Worm (Caenorhabditis elegans) whole organism, early embryonic: ENCODE measurements around the gene hst-3.1.

Experiments
- B0310.2 ChIP-seq: sonication (generic microtip); optimal IDR thresholded peaks from 2 replicates; lab custom pipeline; 2016; ENCODE audit warnings: mild to moderate bottlenecking, missing genetic modification characterization, missing compliant biosample characterization
- F13C5.2 ChIP-seq: sonication (generic microtip); optimal IDR thresholded peaks from 2 replicates; lab custom pipeline; 2017; ENCODE audit warnings: mild to moderate bottlenecking, missing genetic modification characterization, inconsistent platforms, missing compliant biosample characterization
- aly-1 ChIP-seq: sonication (generic microtip); optimal IDR thresholded peaks from 2 replicates; lab custom pipeline; 2016; ENCODE audit warnings: missing genetic modification characterization, missing compliant biosample characterization
- ama-1 ChIP-seq: fragments of 150-350 bp; optimal IDR thresholded peaks from 2 replicates; lab custom pipeline; 2014
- ceh-13 ChIP-seq: fragments of 200-800 bp; sonication (Bioruptor generic); optimal IDR thresholded peaks from 2 replicates; lab custom pipeline; 2018; ENCODE audit warnings: mild to moderate bottlenecking, missing genetic modification characterization, missing compliant biosample characterization
- ceh-36 ChIP-seq: sonication (generic microtip); optimal IDR thresholded peaks from 2 replicates; lab custom pipeline; 2016; ENCODE audit warnings: missing genetic modification characterization, inconsistent platforms, missing compliant biosample characterization
- ets-7 ChIP-seq: sonication (generic microtip); optimal IDR thresholded peaks from 2 replicates; lab custom pipeline; 2016; ENCODE audit warnings: missing genotype, missing genetic modification characterization, missing compliant biosample characterization
- flt-1 ChIP-seq: fragments of 200-800 bp; sonication (Bioruptor generic); IDR thresholded peaks from 2 replicates; pipeline ENCODE4 v1.3.6; 2022; ENCODE audit warnings: missing genetic modification characterization, missing compliant biosample characterization
- hmbx-1 ChIP-seq: sonication (generic microtip); optimal IDR thresholded peaks from 2 replicates; lab custom pipeline; 2016; ENCODE audit warnings: mild to moderate bottlenecking, missing genetic modification characterization, missing compliant biosample characterization
- hmg-4 ChIP-seq: fragments of 200-800 bp; sonication (Bioruptor generic); optimal IDR thresholded peaks from 2 replicates; lab custom pipeline; 2018; ENCODE audit warnings: mild to moderate bottlenecking, missing genetic modification characterization, missing compliant biosample characterization
- hnd-1 ChIP-seq: sonication (generic microtip); optimal IDR thresholded peaks from 2 replicates; lab custom pipeline; 2016; ENCODE audit warnings: missing genetic modification characterization, missing compliant biosample characterization
- pes-1 ChIP-seq: fragments of 200-800 bp; sonication (Bioruptor generic); IDR thresholded peaks from 2 replicates; pipeline ENCODE4 v1.3.6; 2022; ENCODE audit warnings: missing genetic modification reagents, missing genetic modification characterization, missing compliant biosample characterization
- scrt-1 ChIP-seq: fragments of 200-800 bp; sonication (Bioruptor generic); IDR thresholded peaks from 2 replicates; pipeline ENCODE4 v1.3.6; 2022; ENCODE audit warnings: missing genetic modification characterization, missing compliant biosample characterization
- sea-1 ChIP-seq: fragments of 200-800 bp; sonication (Bioruptor generic); conservative IDR thresholded peaks from 2 replicates; pipeline ENCODE4 v1.3.6; 2022; ENCODE audit warnings: missing genetic modification characterization, missing compliant biosample characterization
- tbx-11 ChIP-seq: fragments of 200-800 bp; sonication (Bioruptor generic); IDR thresholded peaks from 2 replicates; pipeline ENCODE4 v1.3.6; 2022; ENCODE audit warnings: missing genetic modification characterization, missing compliant biosample characterization
- tbx-37 ChIP-seq: fragments of 200-800 bp; sonication (Bioruptor generic); conservative IDR thresholded peaks from 2 replicates; pipeline ENCODE4 v1.3.6; 2022; ENCODE audit warnings: missing genetic modification reagents, missing genetic modification characterization, missing compliant biosample characterization
- tra-4 ChIP-seq: sonication (generic microtip); optimal IDR thresholded peaks from 2 replicates; lab custom pipeline; 2017; ENCODE audit warnings: missing genetic modification characterization, missing compliant biosample characterization

Gene hst-3.1

ce11 chrII:6135530-6135929, 33.5 kb downstream of the hst-3.1 start:
- TF ChIP-seq B0310.2 (tag; lab: Kevin White, UChicago) (no peak), pes-1 (GFP tag; lab: Robert Waterston, UW) (no peak), hmg-4 (GFP tag; lab: Kevin White, UChicago) (no peak), tbx-37 (GFP tag; lab: Robert Waterston, UW) (no peak), tra-4 (no peak), hnd-1 (no peak), ceh-36 (tag; lab: Kevin White, UChicago) (no peak), tbx-11 (GFP tag; lab: Robert Waterston, UW) (no peak), hmbx-1 (no peak), flt-1 (no peak), sea-1 (GFP tag; lab: Robert Waterston, UW) (no peak), aly-1 (tag; lab: Kevin White, UChicago) (no peak)

DNA sequence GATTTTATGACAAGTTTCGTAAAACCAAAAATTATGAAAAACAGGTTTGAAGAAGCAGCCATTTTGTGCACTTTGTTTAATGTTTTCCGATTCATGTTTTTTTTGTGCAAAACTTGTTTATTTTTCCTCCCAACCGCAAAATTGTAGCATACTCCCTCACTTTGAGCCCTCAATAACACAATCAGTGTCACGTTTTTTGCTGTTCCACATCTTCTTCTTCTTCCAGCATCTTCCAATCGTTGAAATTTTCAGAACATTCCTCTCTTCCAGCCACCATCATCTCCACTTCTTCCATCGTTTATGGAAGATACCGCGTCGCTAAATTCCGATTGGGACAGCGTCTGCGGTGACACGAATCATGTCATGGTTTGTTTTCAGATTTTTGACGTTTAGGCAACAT, 36.5 kb downstream of the hst-3.1 start, which contains the start of gene abts-3:
Gene abts-3 (plus strand): TSS at position 301 of the 400 bp plus-strand sequence.
- TF ChIP-seq tbx-11 (GFP tag; lab: Robert Waterston, UW) (no peak), ceh-13 (GFP tag; lab: Kevin White, UChicago) (no peak), hnd-1 (no peak), hmbx-1 (no peak), F13C5.2 (tag; lab: Kevin White, UChicago) (no peak), aly-1 (tag; lab: Kevin White, UChicago) (no peak), scrt-1 (GFP tag; lab: Robert Waterston, UW) (no peak), sea-1 (GFP tag; lab: Robert Waterston, UW) (no peak), ama-1 (lab: Kevin White, UChicago) (no peak), pes-1 (GFP tag; lab: Robert Waterston, UW) (no peak), hmg-4 (GFP tag; lab: Kevin White, UChicago) (no peak), B0310.2 (tag; lab: Kevin White, UChicago) (no peak), tra-4 (no peak), tbx-37 (GFP tag; lab: Robert Waterston, UW) (no peak), ceh-36 (tag; lab: Kevin White, UChicago) (no peak), ets-7 (tag; lab: Kevin White, UChicago) (no peak)

- TF ChIP-seq tra-4 (no peak), scrt-1 (GFP tag; lab: Robert Waterston, UW) (no peak), sea-1 (GFP tag; lab: Robert Waterston, UW) (no peak), aly-1 (tag; lab: Kevin White, UChicago) (no peak), hnd-1 (no peak), F13C5.2 (tag; lab: Kevin White, UChicago) (no peak), B0310.2 (tag; lab: Kevin White, UChicago) (no peak), hmg-4 (GFP tag; lab: Kevin White, UChicago) (no peak), flt-1 (no peak), ceh-13 (GFP tag; lab: Kevin White, UChicago) (no peak), tbx-11 (GFP tag; lab: Robert Waterston, UW) (no peak), tbx-37 (GFP tag; lab: Robert Waterston, UW) (no peak), ceh-36 (tag; lab: Kevin White, UChicago) (no peak), hmbx-1 (no peak), ama-1 (lab: Kevin White, UChicago) (no peak), pes-1 (GFP tag; lab: Robert Waterston, UW) (no peak), ets-7 (tag; lab: Kevin White, UChicago) (no peak)
Observed at ce11 chrII:6125259-6125658, 43.8 kb downstream of the hst-3.1 start, which contains the start of gene rars-2. Gene rars-2, plus strand, starts transcription at chrII:6125559.

DNA sequence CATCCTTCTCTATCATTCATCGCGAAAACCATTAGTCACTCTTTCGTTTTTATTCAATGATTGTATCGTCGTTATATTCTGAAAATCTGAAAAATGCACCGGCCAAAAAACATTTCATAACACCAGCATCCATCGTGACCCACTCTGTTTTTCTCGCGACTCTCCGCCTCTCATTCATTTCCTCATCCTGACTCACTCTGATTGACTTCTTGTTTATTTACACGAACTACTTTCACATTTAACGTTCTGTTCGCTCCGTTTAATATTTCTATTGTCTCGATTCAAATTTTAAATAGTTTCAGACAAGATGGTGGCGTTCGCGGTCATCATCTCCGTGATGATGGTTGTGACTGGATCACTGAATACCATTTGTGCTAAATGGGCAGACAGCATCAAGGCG, 45.5 kb downstream of the hst-3.1 start, which contains the start of gene C29H12.2:
Gene C29H12.2 (plus strand): TSS at position 297 of the 400 bp plus-strand sequence.
- TF ChIP-seq ceh-13 (GFP tag; lab: Kevin White, UChicago): no peak
- TF ChIP-seq tbx-37 (GFP tag; lab: Robert Waterston, UW): no peak

DNA sequence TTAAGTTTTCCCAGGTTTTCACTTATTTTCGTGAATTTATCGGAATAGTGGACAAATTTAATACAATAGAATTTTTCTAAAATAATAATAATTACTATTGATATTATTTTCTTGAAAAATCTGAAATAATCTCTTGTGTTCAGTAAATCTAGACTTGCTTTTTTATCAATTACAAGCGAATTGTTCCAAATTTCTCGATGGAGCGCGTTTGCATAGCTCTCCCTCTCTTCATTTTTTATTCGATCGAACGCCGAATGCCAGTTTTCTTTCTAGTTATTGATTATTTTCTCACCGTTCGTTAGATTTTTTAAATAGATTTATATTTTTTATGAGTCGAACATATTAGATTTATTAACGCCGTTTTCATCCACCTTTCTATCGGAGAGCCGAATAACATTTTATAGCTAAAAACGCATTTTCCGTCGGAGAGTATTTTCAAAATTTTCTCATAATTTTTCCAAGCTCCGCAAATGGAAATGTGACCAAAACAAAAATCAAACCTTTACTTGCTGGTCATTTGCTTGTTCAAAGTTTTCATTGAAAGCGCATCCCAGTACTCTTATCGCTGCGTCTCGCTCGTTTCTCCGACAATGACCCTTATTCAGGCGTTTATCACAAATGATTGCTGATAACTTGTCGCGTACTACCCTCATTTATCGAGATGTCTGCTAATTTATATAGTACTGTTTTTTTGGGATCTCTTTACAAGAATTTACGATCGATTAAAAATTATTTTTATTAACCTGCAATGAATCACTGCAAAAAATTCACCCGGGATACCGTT, 46.2 kb downstream of the hst-3.1 start:
- TF ChIP-seq tra-4: no peak
- TF ChIP-seq hmbx-1: no peak
- TF ChIP-seq sea-1 (GFP tag; lab: Robert Waterston, UW): no peak
- TF ChIP-seq hnd-1: no peak
- no peak for TF ChIP-seq F13C5.2 (tag; lab: Kevin White, UChicago)
- no peak for TF ChIP-seq ama-1 (lab: Kevin White, UChicago)
- no peak for TF ChIP-seq B0310.2 (tag; lab: Kevin White, UChicago)
- no peak for TF ChIP-seq ceh-36 (tag; lab: Kevin White, UChicago)
- TF ChIP-seq scrt-1 (GFP tag; lab: Robert Waterston, UW): no peak

DNA sequence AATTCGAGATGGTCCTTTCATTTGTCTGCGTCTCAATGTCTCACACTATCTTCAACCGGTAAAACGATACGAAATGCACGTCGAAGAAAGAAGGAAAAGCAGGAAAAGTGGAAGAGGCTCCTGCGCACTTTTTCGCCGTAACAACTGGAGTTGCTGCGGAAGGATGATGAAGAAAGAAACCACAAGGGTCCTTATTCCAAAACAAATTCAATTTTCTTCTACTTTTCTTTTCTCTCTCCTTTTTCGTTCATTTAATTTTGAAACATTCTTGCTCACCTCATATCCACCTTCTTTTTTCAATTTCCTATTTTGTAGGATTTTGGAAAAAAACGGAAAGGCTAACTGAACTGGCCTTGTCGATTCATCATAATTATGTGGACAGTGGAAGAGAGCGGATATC, 48.5 kb downstream of the hst-3.1 start:
- TF ChIP-seq tbx-11 (GFP tag; lab: Robert Waterston, UW): no peak
- no peak for TF ChIP-seq hmg-4 (GFP tag; lab: Kevin White, UChicago)
- TF ChIP-seq B0310.2 (tag; lab: Kevin White, UChicago): no peak
- TF ChIP-seq flt-1: no peak
- TF ChIP-seq hmbx-1: no peak
- TF ChIP-seq sea-1 (GFP tag; lab: Robert Waterston, UW): no peak
- no peak for TF ChIP-seq ceh-13 (GFP tag; lab: Kevin White, UChicago)
- no peak for TF ChIP-seq ama-1 (lab: Kevin White, UChicago)
- TF ChIP-seq aly-1 (tag; lab: Kevin White, UChicago): no peak

- TF ChIP-seq ceh-36 (tag; lab: Kevin White, UChicago): peak; percentile 66
- TF ChIP-seq F13C5.2 (tag; lab: Kevin White, UChicago): no peak
Observed at ce11 chrII:6118163-6118562, 50.9 kb downstream of the hst-3.1 start, which contains the start of gene C29H12.6. Gene C29H12.6, minus strand, starts transcription at chrII:6118263.
